Comparison of ENCODE assay signal across 4 fruit fly cellular contexts in genomic region chr3L:18869035-18869826, dm6.
TF ChIP-seq lines count a peak whose summit lies in the region.

Gene Grx1 (plus strand): TSS chr3L:18869230.

TF ChIP-seq in whole organism, adult, 20 proteins besides CTCF, POLR2A, EP300 and RAD21 (continued from another document):
- TF ChIP-seq CG33017 (tag; optimal IDR thresholded peaks at IDR 0.05; lab: Kevin White, UChicago) (peak; percentile 37), ovo (GFP tag; optimal IDR thresholded peaks at IDR 0.05; lab: Kevin White, UChicago) (no peak)

TF ChIP-seq in whole organism, embryonic, 481 proteins besides CTCF, POLR2A, EP300 and RAD21 (continued from another document and continues in another):
- TF ChIP-seq H2.0 (GFP tag; IDR thresholded peaks at IDR 0.05; lab: Robert Waterston, UW) (0 out of 2 replicates have a peak, but pooled peaks have one; percentile 20), CG7745 (tag; optimal IDR thresholded peaks at IDR 0.05; lab: Kevin White, UChicago) (no peak), Fer2 (tag; optimal IDR thresholded peaks at IDR 0.05; lab: Kevin White, UChicago) (no peak), Nf-YB (GFP tag; optimal IDR thresholded peaks at IDR 0.05; lab: Kevin White, UChicago) (peak; percentile 37), Antp (GFP tag; optimal IDR thresholded peaks at IDR 0.05; lab: Kevin White, UChicago) (no peak), CG3281 (GFP tag; optimal IDR thresholded peaks at IDR 0.05; lab: Kevin White, UChicago) (peak; percentile 55), pum (GFP tag; optimal IDR thresholded peaks at IDR 0.05; lab: Kevin White, UChicago) (peak; percentile 7), cwo (GFP tag; optimal IDR thresholded peaks at IDR 0.05; lab: Kevin White, UChicago) (peak; percentile 14), MESR4 (GFP tag; optimal IDR thresholded peaks at IDR 0.05; lab: Kevin White, UChicago) (peak; percentile 88), z (GFP tag; IDR thresholded peaks at IDR 0.05; lab: Robert Waterston, UW) (no peak), disco-r (GFP tag; optimal IDR thresholded peaks at IDR 0.05; lab: Kevin White, UChicago) (no peak), ssp (GFP tag; IDR thresholded peaks at IDR 0.05; lab: Robert Waterston, UW) (peak; percentile 52; the same call in 1 of the 2 replicates), prd (optimal IDR thresholded peaks at IDR 0.05; lab: Kevin White, UChicago) (no peak), prd (GFP tag; IDR thresholded peaks at IDR 0.05; lab: Robert Waterston, UW) (peak; percentile 46; the same call in 1 of the 3 replicates), CG7357 (GFP tag; IDR thresholded peaks at IDR 0.05; lab: Robert Waterston, UW) (no peak), ewg (GFP tag; optimal IDR thresholded peaks at IDR 0.05; lab: Kevin White, UChicago) (no peak), MBD-R2 (GFP tag; IDR thresholded peaks at IDR 0.05; lab: Robert Waterston, UW) (peak; percentile 84), caup (GFP tag; optimal IDR thresholded peaks at IDR 0.05; lab: Kevin White, UChicago; ENCODE audit: severe bottlenecking) (peak; percentile 47), CG11723 (GFP tag; optimal IDR thresholded peaks at IDR 0.05; lab: Kevin White, UChicago) (no peak), CG7271 (tag; optimal IDR thresholded peaks at IDR 0.05; lab: Kevin White, UChicago) (no peak), sc (optimal IDR thresholded peaks at IDR 0.05; lab: Kevin White, UChicago) (no peak), sc (GFP tag; optimal IDR thresholded peaks at IDR 0.05; lab: Kevin White, UChicago) (peak; percentile 38), CG4617 (GFP tag; optimal IDR thresholded peaks at IDR 0.05; lab: Kevin White, UChicago; ENCODE audit: borderline replicate concordance) (peak; percentile 54), maf-S (GFP tag; optimal IDR thresholded peaks at IDR 0.05; lab: Kevin White, UChicago) (peak; percentile 31), CG8924 (tag; optimal IDR thresholded peaks at IDR 0.05; lab: Kevin White, UChicago) (peak; percentile 63), Max (GFP tag; optimal IDR thresholded peaks at IDR 0.05; lab: Kevin White, UChicago) (peak; percentile 62), Doc2 (GFP tag; IDR thresholded peaks at IDR 0.05; lab: Robert Waterston, UW) (no peak), exex (tag; optimal IDR thresholded peaks at IDR 0.05; lab: Kevin White, UChicago) (peak; percentile 58), hb (GFP tag; IDR thresholded peaks at IDR 0.05; lab: Robert Waterston, UW; ENCODE audit: partially characterized antibody) (no peak), crol (GFP tag; IDR thresholded peaks at IDR 0.05; lab: Robert Waterston, UW) (peak; percentile 77), ems (GFP tag; optimal IDR thresholded peaks at IDR 0.05; lab: Kevin White, UChicago) (peak; percentile 36), mam (GFP tag; optimal IDR thresholded peaks at IDR 0.05; lab: Kevin White, UChicago) (peak; percentile 52), nom (GFP tag; optimal IDR thresholded peaks at IDR 0.05; lab: Kevin White, UChicago) (peak; percentile 11), Rfx (GFP tag; IDR thresholded peaks at IDR 0.05; lab: Robert Waterston, UW) (peak; percentile 53), CG42726 (GFP tag; IDR thresholded peaks at IDR 0.05; lab: Robert Waterston, UW; ENCODE audit: partially characterized antibody) (no peak), Chrac-16 (GFP tag; optimal IDR thresholded peaks at IDR 0.05; lab: Kevin White, UChicago) (peak; percentile 44), CG5180 (GFP tag; optimal IDR thresholded peaks at IDR 0.05; lab: Kevin White, UChicago) (peak; percentile 6), Atf6 (GFP tag; IDR thresholded peaks at IDR 0.05; lab: Robert Waterston, UW) (no peak), CG13775 (GFP tag; optimal IDR thresholded peaks at IDR 0.05; lab: Kevin White, UChicago) (peak; percentile 53), sob (GFP tag; IDR thresholded peaks at IDR 0.05; lab: Robert Waterston, UW) (peak; percentile 33; the same call in 1 of the 2 replicates), gt (GFP tag; IDR thresholded peaks at IDR 0.05; lab: Robert Waterston, UW) (no peak), D (optimal IDR thresholded peaks at IDR 0.05; lab: Kevin White, UChicago) (no peak), D (GFP tag; optimal IDR thresholded peaks at IDR 0.05; lab: Kevin White, UChicago) (peak; percentile 47)

TF ChIP-seq in whole organism, prepupa, 60 proteins besides CTCF, POLR2A, EP300 and RAD21 (continued from another document):
- TF ChIP-seq dac (GFP tag; optimal IDR thresholded peaks at IDR 0.05; lab: Kevin White, UChicago) (no peak), dsx (GFP tag; optimal IDR thresholded peaks at IDR 0.05; lab: Kevin White, UChicago; ENCODE audit: poor library complexity, severe bottlenecking) (peak; percentile 64), Hr39 (GFP tag; optimal IDR thresholded peaks at IDR 0.05; lab: Kevin White, UChicago) (peak; percentile 56), Eip75B (GFP tag; optimal IDR thresholded peaks at IDR 0.05; lab: Kevin White, UChicago) (peak; percentile 64), CG3032 (tag; optimal IDR thresholded peaks at IDR 0.05; lab: Kevin White, UChicago) (peak; percentile 34), ss (GFP tag; optimal IDR thresholded peaks at IDR 0.05; lab: Kevin White, UChicago) (no peak), Gug (GFP tag; IDR thresholded peaks at IDR 0.05; lab: Robert Waterston, UW) (0 out of 2 replicates have a peak, but pooled peaks have one; percentile 17), CG1621 (tag; optimal IDR thresholded peaks at IDR 0.05; lab: Kevin White, UChicago) (no peak), CG6854 (GFP tag; optimal IDR thresholded peaks at IDR 0.05; lab: Kevin White, UChicago) (no peak), pdm3 (GFP tag; optimal IDR thresholded peaks at IDR 0.05; lab: Kevin White, UChicago) (peak; percentile 76), achi (GFP tag; optimal IDR thresholded peaks at IDR 0.05; lab: Kevin White, UChicago) (peak; percentile 87), Ets21C (GFP tag; optimal IDR thresholded peaks at IDR 0.05; lab: Kevin White, UChicago) (peak; percentile 38), Blimp-1 (GFP tag; optimal IDR thresholded peaks at IDR 0.05; lab: Kevin White, UChicago) (peak; percentile 68), CG10631 (GFP tag; optimal IDR thresholded peaks at IDR 0.05; lab: Kevin White, UChicago) (peak; percentile 50), lz (GFP tag; optimal IDR thresholded peaks at IDR 0.05; lab: Kevin White, UChicago) (peak; percentile 70), Lpt (GFP tag; optimal IDR thresholded peaks at IDR 0.05; lab: Kevin White, UChicago) (peak; percentile 48), eg (GFP tag; IDR thresholded peaks at IDR 0.05; lab: Robert Waterston, UW) (peak; percentile 49; the same call in 2 of the 3 replicates), CG6163 (GFP tag; IDR thresholded peaks at IDR 0.05; lab: Robert Waterston, UW) (peak; percentile 66), OdsH (GFP tag; optimal IDR thresholded peaks at IDR 0.05; lab: Kevin White, UChicago) (peak; percentile 64), fd59A (GFP tag; optimal IDR thresholded peaks at IDR 0.05; lab: Kevin White, UChicago) (no peak), Met (GFP tag; optimal IDR thresholded peaks at IDR 0.05; lab: Kevin White, UChicago) (peak; percentile 60), CG7368 (GFP tag; optimal IDR thresholded peaks at IDR 0.05; lab: Kevin White, UChicago) (no peak), esn (GFP tag; optimal IDR thresholded peaks at IDR 0.05; lab: Kevin White, UChicago) (peak; percentile 62), spab (GFP tag; optimal IDR thresholded peaks at IDR 0.05; lab: Kevin White, UChicago) (no peak), CG15336 (GFP tag; IDR thresholded peaks at IDR 0.05; lab: Robert Waterston, UW) (peak; percentile 26; the same call in 1 of the 2 replicates), CG32006 (GFP tag; optimal IDR thresholded peaks at IDR 0.05; lab: Kevin White, UChicago) (peak; percentile 46), Eip93F (GFP tag; optimal IDR thresholded peaks at IDR 0.05; lab: Kevin White, UChicago) (no peak), Ets96B (tag; optimal IDR thresholded peaks at IDR 0.05; lab: Kevin White, UChicago) (peak; percentile 43), Sox14 (GFP tag; optimal IDR thresholded peaks at IDR 0.05; lab: Kevin White, UChicago) (peak; percentile 47), CG10669 (GFP tag; optimal IDR thresholded peaks at IDR 0.05; lab: Kevin White, UChicago) (peak; percentile 41), CG34406 (GFP tag; optimal IDR thresholded peaks at IDR 0.05; lab: Kevin White, UChicago) (peak; percentile 48), Eip78C (GFP tag; lab: Kevin White, UChicago) (peak; percentile 81)

TF ChIP-seq in whole organism, wandering third instar larva, 38 proteins besides CTCF, POLR2A, EP300 and RAD21 (continued from another document):
- TF ChIP-seq rgr (GFP tag; optimal IDR thresholded peaks at IDR 0.05; lab: Kevin White, UChicago) (peak; percentile 63), Jra (GFP tag; optimal IDR thresholded peaks at IDR 0.05; lab: Kevin White, UChicago) (peak; percentile 63), tai (GFP tag; optimal IDR thresholded peaks at IDR 0.05; lab: Kevin White, UChicago) (no peak), CG9705 (GFP tag; optimal IDR thresholded peaks at IDR 0.05; lab: Kevin White, UChicago) (peak; percentile 24), pan (optimal IDR thresholded peaks at IDR 0.05; lab: Kevin White, UChicago) (no peak), brk (GFP tag; optimal IDR thresholded peaks at IDR 0.05; lab: Kevin White, UChicago) (peak; percentile 79), usp (GFP tag; optimal IDR thresholded peaks at IDR 0.05; lab: Kevin White, UChicago) (no peak), Rel (GFP tag; optimal IDR thresholded peaks at IDR 0.05; lab: Kevin White, UChicago) (no peak), Rel (tag; optimal IDR thresholded peaks at IDR 0.05; lab: Kevin White, UChicago) (peak; percentile 91), sage (GFP tag; optimal IDR thresholded peaks at IDR 0.05; lab: Kevin White, UChicago) (no peak), CrebA (GFP tag; optimal IDR thresholded peaks at IDR 0.05; lab: Kevin White, UChicago; ENCODE audit: borderline replicate concordance) (no peak), OdsH (GFP tag; optimal IDR thresholded peaks at IDR 0.05; lab: Kevin White, UChicago) (peak; percentile 55), sv (GFP tag; optimal IDR thresholded peaks at IDR 0.05; lab: Kevin White, UChicago) (peak; percentile 68), woc (GFP tag; optimal IDR thresholded peaks at IDR 0.05; lab: Kevin White, UChicago) (no peak), GATAd (GFP tag; optimal IDR thresholded peaks at IDR 0.05; lab: Kevin White, UChicago) (peak; percentile 58), HLH106 (tag; optimal IDR thresholded peaks at IDR 0.05; lab: Kevin White, UChicago) (peak; percentile 56)
TF ChIP-seq in whole organism, wandering third instar larva: peak in this region for 19.
